Fruit fly (Drosophila melanogaster): ENCODE measurements around the gene CG43057.
A peak's percentile ranks its signal among the peaks of the same experiment; 100 is the strongest.

Gene CG43057

DNA sequence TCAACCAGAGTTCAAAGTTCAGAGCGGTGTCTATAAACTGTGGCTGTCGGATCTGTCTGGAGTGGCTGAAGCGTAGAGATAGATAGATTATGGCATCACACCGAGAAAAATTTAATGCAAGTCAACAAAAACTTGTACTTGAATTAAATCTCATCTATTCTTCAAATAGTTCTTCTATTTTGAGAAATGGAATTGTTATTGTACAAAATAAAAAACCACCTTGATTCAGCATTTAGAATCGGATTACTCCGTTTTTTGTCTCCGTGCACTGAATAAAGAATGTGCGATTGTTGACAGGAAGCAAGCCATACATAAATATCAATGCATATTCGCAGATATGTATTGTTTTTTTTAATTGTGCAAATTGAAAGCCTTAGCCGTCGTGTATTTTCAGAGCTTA, 14.2 kb downstream of the CG43057 start (continued):
- TF ChIP-seq Dref (GFP tag; IDR thresholded peaks at IDR 0.05) (no peak), Drgx (GFP tag; IDR thresholded peaks at IDR 0.05) (peak; percentile 77), HHEX (GFP tag; optimal IDR thresholded peaks at IDR 0.05) (no peak), lov (optimal IDR thresholded peaks at IDR 0.05) (no peak), lov (GFP tag; IDR thresholded peaks at IDR 0.05) (no peak), CG12219 (GFP tag; optimal IDR thresholded peaks at IDR 0.05) (no peak), esg (GFP tag; conservative IDR thresholded peaks at IDR 0.05) (peak; percentile 33; the same call in 1 of the 2 replicates), CG16815 (GFP tag; optimal IDR thresholded peaks at IDR 0.05) (no peak), CG9876 (GFP tag; optimal IDR thresholded peaks at IDR 0.05) (no peak), lilli (GFP tag; optimal IDR thresholded peaks at IDR 0.05) (no peak), CG31388 (GFP tag; optimal IDR thresholded peaks at IDR 0.05) (no peak), Vsx1 (GFP tag; optimal IDR thresholded peaks at IDR 0.05) (no peak), exex (tag; optimal IDR thresholded peaks at IDR 0.05) (no peak), NC2α (GFP tag; optimal IDR thresholded peaks at IDR 0.05) (no peak), tx (GFP tag; optimal IDR thresholded peaks at IDR 0.05) (no peak), lbe (GFP tag; optimal IDR thresholded peaks at IDR 0.05) (peak; percentile 42), dan (GFP tag; IDR thresholded peaks at IDR 0.05) (no peak), knrl (GFP tag; IDR thresholded peaks at IDR 0.05; ENCODE audit: partially characterized antibody) (no peak), Deaf1 (tag; optimal IDR thresholded peaks at IDR 0.05) (no peak), peb (GFP tag; IDR thresholded peaks at IDR 0.05) (peak; percentile 23; the same call in 1 of the 2 replicates), CG10959 (GFP tag; IDR thresholded peaks at IDR 0.05) (peak; percentile 43; the same call in 1 of the 2 replicates), CG6813 (GFP tag; optimal IDR thresholded peaks at IDR 0.05) (no peak), gt (GFP tag; IDR thresholded peaks at IDR 0.05) (no peak), CG31365 (tag; optimal IDR thresholded peaks at IDR 0.05) (no peak), gce (GFP tag; IDR thresholded peaks at IDR 0.05) (no peak), CHES-1-like (GFP tag; optimal IDR thresholded peaks at IDR 0.05) (no peak), Oaz (GFP tag; IDR thresholded peaks at IDR 0.05) (no peak), Ets97D (GFP tag; optimal IDR thresholded peaks at IDR 0.05) (no peak), gcm2 (GFP tag; optimal IDR thresholded peaks at IDR 0.05) (no peak), kay (GFP tag; optimal IDR thresholded peaks at IDR 0.05) (no peak), Hr39 (optimal IDR thresholded peaks at IDR 0.05) (no peak), bab2 (GFP tag; optimal IDR thresholded peaks at IDR 0.05) (no peak), CG14441 (GFP tag; IDR thresholded peaks at IDR 0.05) (0 out of 2 replicates have a peak, but pooled peaks have one; percentile 10), Aef1 (GFP tag; IDR thresholded peaks at IDR 0.05) (no peak), ftz-f1 (GFP tag; optimal IDR thresholded peaks at IDR 0.05) (no peak), Hand (GFP tag; optimal IDR thresholded peaks at IDR 0.05) (no peak), lab (GFP tag; optimal IDR thresholded peaks at IDR 0.05) (no peak), E2f1 (GFP tag; IDR thresholded peaks at IDR 0.05) (peak; percentile 65), Six4 (GFP tag; optimal IDR thresholded peaks at IDR 0.05) (peak; percentile 2), Doc2 (GFP tag; IDR thresholded peaks at IDR 0.05) (no peak), zfh1 (GFP tag; IDR thresholded peaks at IDR 0.05) (peak; percentile 57; the same call in 2 of the 3 replicates), CG10431 (GFP tag; optimal IDR thresholded peaks at IDR 0.05) (no peak), CG10274 (GFP tag; optimal IDR thresholded peaks at IDR 0.05) (no peak), CG11247 (GFP tag; IDR thresholded peaks at IDR 0.05) (no peak), croc (GFP tag; conservative IDR thresholded peaks at IDR 0.05) (no peak), CG14014 (GFP tag; IDR thresholded peaks at IDR 0.05) (peak; percentile 45), Max (GFP tag; optimal IDR thresholded peaks at IDR 0.05) (no peak), CG7372 (GFP tag; IDR thresholded peaks at IDR 0.05) (no peak), Sry-δ (GFP tag; optimal IDR thresholded peaks at IDR 0.05) (no peak), Gsc (GFP tag; IDR thresholded peaks at IDR 0.05) (no peak), Jarid2 (GFP tag; optimal IDR thresholded peaks at IDR 0.05) (no peak), CoRest (tag; optimal IDR thresholded peaks at IDR 0.05) (peak; percentile 17), Eip74EF (GFP tag; optimal IDR thresholded peaks at IDR 0.05) (peak in 1 of 2 experiments; percentile 11)

All from whole organism, embryonic.